Worm (Caenorhabditis elegans) whole organism, early embryonic: ENCODE results near the gene C53B7.2.
"Not testable (repeated sequence)": the region's sequence is repeated elsewhere in the genome, so short reads cannot be mapped to it uniquely, and the experiment has no call there.

Experiments used
- B0310.2 ChIP-seq: sonication (generic microtip); optimal IDR thresholded peaks from 2 replicates; lab custom pipeline; 2016; ENCODE audit warnings: mild to moderate bottlenecking, missing genetic modification characterization, missing compliant biosample characterization
- F13C5.2 ChIP-seq: sonication (generic microtip); optimal IDR thresholded peaks from 2 replicates; lab custom pipeline; 2017; ENCODE audit warnings: mild to moderate bottlenecking, missing genetic modification characterization, inconsistent platforms, missing compliant biosample characterization
- aly-1 ChIP-seq: sonication (generic microtip); optimal IDR thresholded peaks from 2 replicates; lab custom pipeline; 2016; ENCODE audit warnings: missing genetic modification characterization, missing compliant biosample characterization
- ama-1 ChIP-seq: fragments of 150-350 bp; optimal IDR thresholded peaks from 2 replicates; lab custom pipeline; 2014
- ceh-13 ChIP-seq: fragments of 200-800 bp; sonication (Bioruptor generic); optimal IDR thresholded peaks from 2 replicates; lab custom pipeline; 2018; ENCODE audit warnings: mild to moderate bottlenecking, missing genetic modification characterization, missing compliant biosample characterization
- ceh-36 ChIP-seq: sonication (generic microtip); optimal IDR thresholded peaks from 2 replicates; lab custom pipeline; 2016; ENCODE audit warnings: missing genetic modification characterization, inconsistent platforms, missing compliant biosample characterization
- ets-7 ChIP-seq: sonication (generic microtip); optimal IDR thresholded peaks from 2 replicates; lab custom pipeline; 2016; ENCODE audit warnings: missing genotype, missing genetic modification characterization, missing compliant biosample characterization
- flt-1 ChIP-seq: fragments of 200-800 bp; sonication (Bioruptor generic); IDR thresholded peaks from 2 replicates; pipeline ENCODE4 v1.3.6; 2022; ENCODE audit warnings: missing genetic modification characterization, missing compliant biosample characterization
- hmbx-1 ChIP-seq: sonication (generic microtip); optimal IDR thresholded peaks from 2 replicates; lab custom pipeline; 2016; ENCODE audit warnings: mild to moderate bottlenecking, missing genetic modification characterization, missing compliant biosample characterization
- hmg-4 ChIP-seq: fragments of 200-800 bp; sonication (Bioruptor generic); optimal IDR thresholded peaks from 2 replicates; lab custom pipeline; 2018; ENCODE audit warnings: mild to moderate bottlenecking, missing genetic modification characterization, missing compliant biosample characterization
- hnd-1 ChIP-seq: sonication (generic microtip); optimal IDR thresholded peaks from 2 replicates; lab custom pipeline; 2016; ENCODE audit warnings: missing genetic modification characterization, missing compliant biosample characterization
- pes-1 ChIP-seq: fragments of 200-800 bp; sonication (Bioruptor generic); IDR thresholded peaks from 2 replicates; pipeline ENCODE4 v1.3.6; 2022; ENCODE audit warnings: missing genetic modification reagents, missing genetic modification characterization, missing compliant biosample characterization
- scrt-1 ChIP-seq: fragments of 200-800 bp; sonication (Bioruptor generic); IDR thresholded peaks from 2 replicates; pipeline ENCODE4 v1.3.6; 2022; ENCODE audit warnings: missing genetic modification characterization, missing compliant biosample characterization
- sea-1 ChIP-seq: fragments of 200-800 bp; sonication (Bioruptor generic); conservative IDR thresholded peaks from 2 replicates; pipeline ENCODE4 v1.3.6; 2022; ENCODE audit warnings: missing genetic modification characterization, missing compliant biosample characterization
- tbx-11 ChIP-seq: fragments of 200-800 bp; sonication (Bioruptor generic); IDR thresholded peaks from 2 replicates; pipeline ENCODE4 v1.3.6; 2022; ENCODE audit warnings: missing genetic modification characterization, missing compliant biosample characterization
- tbx-37 ChIP-seq: fragments of 200-800 bp; sonication (Bioruptor generic); conservative IDR thresholded peaks from 2 replicates; pipeline ENCODE4 v1.3.6; 2022; ENCODE audit warnings: missing genetic modification reagents, missing genetic modification characterization, missing compliant biosample characterization
- tra-4 ChIP-seq: sonication (generic microtip); optimal IDR thresholded peaks from 2 replicates; lab custom pipeline; 2017; ENCODE audit warnings: missing genetic modification characterization, missing compliant biosample characterization

C53B7.2 gene

DNA sequence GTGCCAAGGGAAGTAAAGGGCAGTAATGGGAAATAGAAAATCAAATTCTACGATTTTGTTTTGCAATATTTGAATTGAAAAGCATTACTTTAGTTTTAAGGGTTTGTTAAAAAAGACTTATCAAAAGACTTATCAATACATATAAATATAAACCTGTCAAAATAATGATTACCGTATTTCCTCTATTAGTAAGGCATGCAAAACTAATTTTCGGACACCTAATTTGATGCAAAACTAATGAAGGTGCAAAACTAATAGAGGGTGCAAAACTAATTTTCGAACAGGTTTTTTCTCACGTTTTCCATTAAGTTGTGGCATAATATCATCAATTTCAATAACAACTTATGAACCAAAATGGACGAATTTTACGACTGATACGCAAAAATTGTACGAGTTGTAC lies 35.8 kb downstream of the C53B7.2 start, which contains the start of gene F41C6.6:
Gene F41C6.6 (minus strand): TSS at position 101 of the 400 bp plus-strand sequence.
- not testable (repeated sequence) for TF ChIP-seq hmg-4, hnd-1, tra-4

ce11 chrX:6884439-6884838 lies 38.4 kb downstream of the C53B7.2 start:
- TF ChIP-seq hmbx-1: no peak
- no peak for TF ChIP-seq flt-1 (GFP tag; lab: Robert Waterston, UW)
- no peak for TF ChIP-seq ceh-36 (tag; lab: Kevin White, UChicago)
- no peak for TF ChIP-seq tbx-11 (GFP tag; lab: Robert Waterston, UW)
- no peak for TF ChIP-seq F13C5.2 (tag; lab: Kevin White, UChicago)

DNA sequence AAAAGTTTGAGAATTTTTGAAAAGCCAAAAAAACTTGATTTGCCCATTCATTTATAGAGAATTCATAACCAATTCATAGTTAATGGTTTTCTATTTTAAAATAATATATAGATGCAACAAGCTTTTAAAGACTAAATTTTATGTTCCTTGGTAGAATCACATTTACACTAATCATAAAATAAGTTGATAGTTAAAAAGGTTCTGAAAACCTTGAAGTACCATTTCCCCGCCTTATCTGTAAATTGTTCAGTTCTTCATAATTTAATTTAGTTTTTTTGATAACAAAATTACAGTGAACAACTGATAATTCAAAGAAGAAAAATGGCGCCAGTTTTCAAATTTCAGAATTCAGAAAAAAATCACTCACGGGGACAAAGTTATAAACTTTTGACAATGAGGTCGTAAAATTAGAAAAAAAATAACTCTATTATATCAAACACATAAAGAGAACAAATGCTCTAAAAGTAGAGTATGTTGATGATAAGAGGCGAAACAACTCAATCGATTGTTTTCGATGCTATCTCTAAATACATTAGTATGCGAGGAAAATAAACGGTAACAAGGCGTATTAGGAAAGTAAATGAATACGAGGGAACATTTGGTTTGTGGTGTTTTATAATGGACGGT lies 39.3 kb downstream of the C53B7.2 start, which contains the start of gene F41C6.7:
Gene F41C6.7 (minus strand): TSS at position 51 of the 627 bp plus-strand sequence.
- no peak for TF ChIP-seq ets-7 (tag; lab: Kevin White, UChicago)
- TF ChIP-seq scrt-1 (GFP tag; lab: Robert Waterston, UW): no peak
- TF ChIP-seq B0310.2 (tag; lab: Kevin White, UChicago): no peak
- TF ChIP-seq tbx-37 (GFP tag; lab: Robert Waterston, UW): no peak

- TF ChIP-seq ama-1 (lab: Kevin White, UChicago) (no peak), B0310.2 (tag; lab: Kevin White, UChicago) (no peak), hmg-4 (no peak)
These were observed 42.2 kb downstream of the C53B7.2 start for ce11 chrX:6888208-6888607.

- TF ChIP-seq tbx-37 (GFP tag; lab: Robert Waterston, UW) (no peak), scrt-1 (GFP tag; lab: Robert Waterston, UW) (no peak), hmbx-1 (no peak), tbx-11 (GFP tag; lab: Robert Waterston, UW) (no peak), hnd-1 (no peak), ceh-13 (GFP tag; lab: Kevin White, UChicago) (no peak), ets-7 (tag; lab: Kevin White, UChicago) (no peak), flt-1 (GFP tag; lab: Robert Waterston, UW) (no peak), tra-4 (no peak), pes-1 (GFP tag; lab: Robert Waterston, UW) (no peak), B0310.2 (tag; lab: Kevin White, UChicago) (no peak), F13C5.2 (tag; lab: Kevin White, UChicago) (no peak), aly-1 (tag; lab: Kevin White, UChicago) (no peak)
These were observed 43.3 kb downstream of the C53B7.2 start, which contains the start of gene unc-6 for ce11 chrX:6889374-6889773. TSS of gene unc-6 (plus strand) at chrX:6889674.

ce11 chrX:6893074-6893473 lies 47.0 kb downstream of the C53B7.2 start:
- TF ChIP-seq hmg-4: no peak
- TF ChIP-seq ama-1 (lab: Kevin White, UChicago): no peak
- TF ChIP-seq tra-4: no peak
- no peak for TF ChIP-seq ceh-13 (GFP tag; lab: Kevin White, UChicago)
- no peak for TF ChIP-seq B0310.2 (tag; lab: Kevin White, UChicago)
- TF ChIP-seq sea-1 (GFP tag; lab: Robert Waterston, UW): no peak
- TF ChIP-seq hnd-1: no peak
- no peak for TF ChIP-seq tbx-37 (GFP tag; lab: Robert Waterston, UW)
- TF ChIP-seq scrt-1 (GFP tag; lab: Robert Waterston, UW): no peak
- no peak for TF ChIP-seq ets-7 (tag; lab: Kevin White, UChicago)
- TF ChIP-seq pes-1 (GFP tag; lab: Robert Waterston, UW): no peak
- no peak for TF ChIP-seq ceh-36 (tag; lab: Kevin White, UChicago)
- no peak for TF ChIP-seq aly-1 (tag; lab: Kevin White, UChicago)
- TF ChIP-seq flt-1 (GFP tag; lab: Robert Waterston, UW): no peak

- no peak for TF ChIP-seq hnd-1
- no peak for TF ChIP-seq sea-1 (GFP tag; lab: Robert Waterston, UW)
- TF ChIP-seq ama-1 (lab: Kevin White, UChicago): no peak
- no peak for TF ChIP-seq ets-7 (tag; lab: Kevin White, UChicago)
- no peak for TF ChIP-seq pes-1 (GFP tag; lab: Robert Waterston, UW)
- TF ChIP-seq aly-1 (tag; lab: Kevin White, UChicago): no peak
- TF ChIP-seq tra-4: no peak
- no peak for TF ChIP-seq hmg-4
- TF ChIP-seq B0310.2 (tag; lab: Kevin White, UChicago): no peak
- TF ChIP-seq F13C5.2 (tag; lab: Kevin White, UChicago): no peak
- no peak for TF ChIP-seq tbx-37 (GFP tag; lab: Robert Waterston, UW)
- no peak for TF ChIP-seq ceh-36 (tag; lab: Kevin White, UChicago)
- no peak for TF ChIP-seq ceh-13 (GFP tag; lab: Kevin White, UChicago)
These were observed 48.1 kb downstream of the C53B7.2 start for ce11 chrX:6894104-6894503.
